Fruit fly (Drosophila melanogaster): Measurements from ENCODE around the gene Syt1.

The Syt1 gene

dm6 chr2L:2829637-2830340 is 30.0 kb upstream of the Syt1 start, which contains the start of gene Duox (continued):
- TF ChIP-seq foxo (GFP tag; optimal IDR thresholded peaks at IDR 0.05) (no peak), CrebA (GFP tag; optimal IDR thresholded peaks at IDR 0.05; ENCODE audit: borderline replicate concordance) (no peak), usp (GFP tag; optimal IDR thresholded peaks at IDR 0.05) (no peak), N (GFP tag; optimal IDR thresholded peaks at IDR 0.05) (no peak), dmrt93B (GFP tag; optimal IDR thresholded peaks at IDR 0.05) (no peak), Dif (GFP tag; optimal IDR thresholded peaks at IDR 0.05; ENCODE audit: partially characterized antibody) (peak; percentile 78), br (GFP tag; optimal IDR thresholded peaks at IDR 0.05) (no peak), psq (GFP tag; optimal IDR thresholded peaks at IDR 0.05) (peak; percentile 89)

- TF ChIP-seq Dif (GFP tag; optimal IDR thresholded peaks at IDR 0.05; ENCODE audit: partially characterized antibody) (no peak), Hr78 (GFP tag; optimal IDR thresholded peaks at IDR 0.05) (no peak), Myc (optimal IDR thresholded peaks at IDR 0.05) (no peak), rgr (GFP tag; optimal IDR thresholded peaks at IDR 0.05) (no peak), GATAd (GFP tag; optimal IDR thresholded peaks at IDR 0.05) (no peak), fru (GFP tag; optimal IDR thresholded peaks at IDR 0.05) (no peak), sv (GFP tag; optimal IDR thresholded peaks at IDR 0.05) (no peak), Hnf4 (GFP tag; optimal IDR thresholded peaks at IDR 0.05) (no peak), N (GFP tag; optimal IDR thresholded peaks at IDR 0.05) (no peak), Hr83 (GFP tag; optimal IDR thresholded peaks at IDR 0.05; ENCODE audit: poor library complexity, severe bottlenecking) (no peak), OdsH (GFP tag; optimal IDR thresholded peaks at IDR 0.05) (no peak), Abd-B (GFP tag; optimal IDR thresholded peaks at IDR 0.05) (no peak), HLH106 (tag; optimal IDR thresholded peaks at IDR 0.05) (no peak)
Measured at dm6 chr2L:2825406-2825805, 25.6 kb upstream of the Syt1 start, which contains the start of gene CG3123. Gene CG3123, minus strand, starts transcription at chr2L:2825506.

- TF ChIP-seq Hr83 (GFP tag; optimal IDR thresholded peaks at IDR 0.05; ENCODE audit: poor library complexity, severe bottlenecking) (no peak), OdsH (GFP tag; optimal IDR thresholded peaks at IDR 0.05) (no peak), Abd-B (GFP tag; optimal IDR thresholded peaks at IDR 0.05) (no peak), tai (GFP tag; optimal IDR thresholded peaks at IDR 0.05) (no peak), fru (GFP tag; optimal IDR thresholded peaks at IDR 0.05) (no peak), GATAd (GFP tag; optimal IDR thresholded peaks at IDR 0.05) (no peak), woc (GFP tag; optimal IDR thresholded peaks at IDR 0.05) (no peak), usp (GFP tag; optimal IDR thresholded peaks at IDR 0.05) (no peak), CG32264 (GFP tag; optimal IDR thresholded peaks at IDR 0.05) (no peak), lola (GFP tag; optimal IDR thresholded peaks at IDR 0.05) (no peak), sage (GFP tag; optimal IDR thresholded peaks at IDR 0.05) (no peak), Hnf4 (GFP tag; optimal IDR thresholded peaks at IDR 0.05) (no peak), Jra (GFP tag; optimal IDR thresholded peaks at IDR 0.05) (no peak), foxo (GFP tag; optimal IDR thresholded peaks at IDR 0.05) (no peak), Vsx2 (GFP tag; optimal IDR thresholded peaks at IDR 0.05; ENCODE audit: partially characterized antibody) (no peak), Hr78 (GFP tag; optimal IDR thresholded peaks at IDR 0.05) (no peak), ey (GFP tag; optimal IDR thresholded peaks at IDR 0.05) (no peak), brk (GFP tag; optimal IDR thresholded peaks at IDR 0.05) (no peak), CrebA (GFP tag; optimal IDR thresholded peaks at IDR 0.05; ENCODE audit: borderline replicate concordance) (no peak)
Measured at dm6 chr2L:2815673-2816072, 15.9 kb upstream of the Syt1 start, which contains the start of gene G6P. Gene G6P, minus strand, starts transcription at chr2L:2815760.

DNA sequence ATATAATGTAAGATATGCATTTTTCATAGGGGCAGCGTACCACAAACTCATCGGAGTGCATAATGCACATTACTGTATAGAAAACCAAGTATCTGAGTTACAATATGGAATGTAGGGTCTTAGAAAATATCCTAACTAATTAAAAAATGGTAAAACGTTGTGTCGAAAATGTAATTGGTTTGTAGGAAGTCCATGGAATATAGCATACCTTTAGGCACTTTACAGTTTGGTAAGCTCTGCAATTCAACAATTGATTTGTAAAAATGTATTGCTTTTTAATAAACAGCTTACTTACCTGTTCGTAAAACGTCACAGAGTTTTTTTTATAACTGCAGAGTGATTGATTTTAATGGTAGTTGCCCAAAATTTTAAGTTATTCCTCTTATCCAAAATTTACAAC is 12.4 kb upstream of the Syt1 start, which contains the start of gene CG2964:
TSS of gene CG2964 (plus strand) at position 301 of the 400 bp plus-strand sequence.
- TF ChIP-seq HLH106 (tag; optimal IDR thresholded peaks at IDR 0.05): no peak
- peak; percentile 62 for TF ChIP-seq Myc (optimal IDR thresholded peaks at IDR 0.05)
- TF ChIP-seq foxo (GFP tag; optimal IDR thresholded peaks at IDR 0.05): no peak
- no peak for TF ChIP-seq tai (GFP tag; optimal IDR thresholded peaks at IDR 0.05)

DNA sequence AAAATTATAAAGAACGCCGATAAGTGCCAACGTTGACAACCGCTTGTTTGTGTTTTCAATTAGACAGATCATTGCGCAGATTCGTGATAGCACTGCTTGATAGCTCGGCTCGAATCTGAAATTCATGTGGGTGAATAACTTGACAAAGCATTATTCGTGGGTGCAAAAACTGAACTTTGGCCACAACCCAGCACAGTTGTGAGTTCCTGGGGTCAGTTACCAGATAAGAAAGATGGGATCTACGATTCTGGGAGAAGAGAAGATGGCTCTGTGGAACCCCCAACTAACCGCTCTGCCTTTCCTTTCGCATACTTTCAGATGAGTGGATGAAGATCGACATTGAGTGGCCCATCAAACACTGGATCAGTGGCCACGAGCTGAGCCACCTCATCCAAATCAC is 11.1 kb upstream of the Syt1 start:
- TF ChIP-seq Rel (GFP tag; optimal IDR thresholded peaks at IDR 0.05): no peak
- TF ChIP-seq Rel (tag; optimal IDR thresholded peaks at IDR 0.05): peak; percentile 77
- no peak for TF ChIP-seq lola (GFP tag; optimal IDR thresholded peaks at IDR 0.05)
- TF ChIP-seq dl (GFP tag; optimal IDR thresholded peaks at IDR 0.05; ENCODE audit: insufficient read depth in 1 of 2, partially characterized antibody in 2 of 2): no peak
- TF ChIP-seq tai (GFP tag; optimal IDR thresholded peaks at IDR 0.05): no peak
- TF ChIP-seq sv (GFP tag; optimal IDR thresholded peaks at IDR 0.05): no peak
- TF ChIP-seq psq (GFP tag; optimal IDR thresholded peaks at IDR 0.05): no peak
- peak; percentile 13 for TF ChIP-seq CrebA (GFP tag; optimal IDR thresholded peaks at IDR 0.05; ENCODE audit: borderline replicate concordance)

All from whole organism, wandering third instar larva.